Fruit fly (Drosophila melanogaster): Measurements from ENCODE around the gene Smg5.

The Smg5 gene

DNA sequence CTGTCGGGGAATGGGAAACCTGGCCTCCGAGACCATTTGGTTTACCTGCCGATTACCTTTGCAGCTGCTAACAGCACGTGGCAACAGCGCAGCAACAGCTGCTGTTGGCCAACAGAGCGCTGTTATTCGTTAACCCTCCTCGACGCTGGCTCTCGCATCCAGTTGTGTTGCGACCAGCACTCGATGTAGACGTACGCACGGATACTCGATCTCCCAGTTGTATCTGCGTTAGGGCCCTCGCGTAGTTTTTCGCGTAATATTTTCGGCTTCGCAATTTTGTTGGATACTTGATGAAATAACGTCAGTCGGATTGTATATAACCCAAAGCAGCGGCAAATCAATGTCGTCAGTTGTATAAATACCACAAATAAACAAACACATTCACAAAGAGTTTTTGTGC, 25.7 kb downstream of the Smg5 start (continued):
- TF ChIP-seq vvl (GFP tag; IDR thresholded peaks at IDR 0.05): peak; percentile 63
- TF ChIP-seq CG1024 (GFP tag; IDR thresholded peaks at IDR 0.05): no peak
- no peak for TF ChIP-seq z (GFP tag; IDR thresholded peaks at IDR 0.05)
- peak; percentile 50 for TF ChIP-seq CG4707 (GFP tag; optimal IDR thresholded peaks at IDR 0.05)
- TF ChIP-seq gro (GFP tag; optimal IDR thresholded peaks at IDR 0.05): peak; percentile 74
- TF ChIP-seq vfl (GFP tag; optimal IDR thresholded peaks at IDR 0.05): peak; percentile 7
- no peak for TF ChIP-seq croc (GFP tag; conservative IDR thresholded peaks at IDR 0.05)
- peak; percentile 23 for TF ChIP-seq ftz-f1 (GFP tag; optimal IDR thresholded peaks at IDR 0.05)

DNA sequence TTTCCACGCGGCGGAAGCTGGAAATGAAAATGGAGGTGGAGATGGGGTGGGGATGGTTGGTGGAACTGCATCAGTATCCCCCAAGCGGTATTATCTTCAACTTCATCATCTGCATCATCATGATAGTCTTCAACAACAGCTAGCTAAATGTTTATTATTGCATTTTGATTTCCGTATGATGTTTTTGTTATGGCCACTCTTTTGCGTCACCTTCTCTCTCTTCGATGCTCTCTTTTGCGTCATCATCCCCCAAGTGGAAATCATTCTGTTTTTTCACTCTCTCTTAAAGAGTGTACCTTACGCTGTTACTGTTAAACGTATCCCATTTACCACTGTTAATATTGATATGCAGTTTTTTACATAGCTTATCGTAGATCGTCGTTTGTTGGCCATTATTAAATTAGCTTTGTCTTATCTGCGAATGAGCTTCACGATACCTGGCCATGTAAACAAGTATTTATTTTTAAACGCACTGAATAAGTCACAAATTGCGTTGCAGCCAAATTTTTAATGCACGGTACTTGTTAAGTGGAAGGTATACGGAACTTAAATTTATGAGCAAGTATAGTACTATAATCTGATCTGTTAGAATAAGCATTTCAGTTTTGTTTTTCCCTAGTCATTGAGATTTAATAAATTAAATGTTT, 26.4 kb downstream of the Smg5 start:
- no peak for TF ChIP-seq so (GFP tag; IDR thresholded peaks at IDR 0.05)
- 0 out of 2 replicates have a peak, but pooled peaks have one; percentile 15 for TF ChIP-seq bbx (GFP tag; IDR thresholded peaks at IDR 0.05; ENCODE audit: partially characterized antibody)
- 0 out of 4 replicates have a peak, but pooled peaks have one; percentile 59 for TF ChIP-seq chinmo (GFP tag; IDR thresholded peaks at IDR 0.05; ENCODE audit: partially characterized antibody)
- no peak for TF ChIP-seq Sin3A (optimal IDR thresholded peaks at IDR 0.05)
- no peak for TF ChIP-seq Sry-β (GFP tag; optimal IDR thresholded peaks at IDR 0.05)
- TF ChIP-seq CG3838 (GFP tag; optimal IDR thresholded peaks at IDR 0.05): no peak
- TF ChIP-seq org-1 (GFP tag; optimal IDR thresholded peaks at IDR 0.05): no peak
- TF ChIP-seq CG4360 (GFP tag; IDR thresholded peaks at IDR 0.05): no peak
- no peak for TF ChIP-seq CG1792 (GFP tag; optimal IDR thresholded peaks at IDR 0.05)
- no peak for TF ChIP-seq amos (GFP tag; IDR thresholded peaks at IDR 0.05; ENCODE audit: partially characterized antibody)
- TF ChIP-seq unpg (GFP tag; optimal IDR thresholded peaks at IDR 0.05): no peak
- TF ChIP-seq Dll (GFP tag; IDR thresholded peaks at IDR 0.05; ENCODE audit: partially characterized antibody): 0 out of 4 replicates have a peak, but pooled peaks have one; percentile 25
- no peak for TF ChIP-seq peb (GFP tag; IDR thresholded peaks at IDR 0.05)
- no peak for TF ChIP-seq CrebB (tag; optimal IDR thresholded peaks at IDR 0.05)
- no peak for TF ChIP-seq CG8388 (GFP tag; optimal IDR thresholded peaks at IDR 0.05)
- TF ChIP-seq CG17612 (GFP tag; IDR thresholded peaks at IDR 0.05): no peak
- TF ChIP-seq Camta (GFP tag; optimal IDR thresholded peaks at IDR 0.05): no peak
- TF ChIP-seq abd-A (tag; optimal IDR thresholded peaks at IDR 0.05): peak; percentile 9
- no peak for TF ChIP-seq nau (GFP tag; optimal IDR thresholded peaks at IDR 0.05)
- TF ChIP-seq CG1602 (GFP tag; optimal IDR thresholded peaks at IDR 0.05): no peak
- TF ChIP-seq CG12219 (GFP tag; optimal IDR thresholded peaks at IDR 0.05): no peak
- no peak for TF ChIP-seq CG30403 (GFP tag; optimal IDR thresholded peaks at IDR 0.05)
- peak; percentile 25 for TF ChIP-seq yki (optimal IDR thresholded peaks at IDR 0.05)
- TF ChIP-seq CG6689 (GFP tag; IDR thresholded peaks at IDR 0.05): peak; percentile 19; the same call in 1 of the 2 replicates
- peak; percentile 21 for TF ChIP-seq Vsx1 (GFP tag; optimal IDR thresholded peaks at IDR 0.05)
- no peak for TF ChIP-seq HLHmδ (GFP tag; optimal IDR thresholded peaks at IDR 0.05)
- TF ChIP-seq ttk (GFP tag; IDR thresholded peaks at IDR 0.05): 0 out of 2 replicates have a peak, but pooled peaks have one; percentile 16
- no peak for TF ChIP-seq pita (GFP tag; optimal IDR thresholded peaks at IDR 0.05)
- peak in 1 of 2 experiments; percentile 34 for TF ChIP-seq eve (GFP tag; optimal IDR thresholded peaks at IDR 0.05)
- no peak for TF ChIP-seq Optix (GFP tag; IDR thresholded peaks at IDR 0.05)
- TF ChIP-seq D (optimal IDR thresholded peaks at IDR 0.05): no peak
- no peak for TF ChIP-seq D (GFP tag; optimal IDR thresholded peaks at IDR 0.05)
- no peak for TF ChIP-seq CG5245 (GFP tag; optimal IDR thresholded peaks at IDR 0.05)
- TF ChIP-seq Ets65A (GFP tag): no peak
- no peak for TF ChIP-seq schlank (tag; optimal IDR thresholded peaks at IDR 0.05)
- TF ChIP-seq CG2199 (GFP tag; IDR thresholded peaks at IDR 0.05): no peak
- peak; percentile 87 to 90 for TF ChIP-seq Trl (optimal IDR thresholded peaks at IDR 0.05)
- no peak for TF ChIP-seq Trl (GFP tag; optimal IDR thresholded peaks at IDR 0.05)
- TF ChIP-seq Eip74EF (GFP tag; optimal IDR thresholded peaks at IDR 0.05): peak in 1 of 2 experiments; percentile 13
- TF ChIP-seq Doc2 (GFP tag; IDR thresholded peaks at IDR 0.05): no peak
- peak; percentile 35; the same call in 1 of the 2 replicates for TF ChIP-seq chm (GFP tag; IDR thresholded peaks at IDR 0.05)
- peak; percentile 95 for TF ChIP-seq CG3163 (GFP tag; optimal IDR thresholded peaks at IDR 0.05)
- no peak for TF ChIP-seq shn (GFP tag; optimal IDR thresholded peaks at IDR 0.05)

Data from whole organism, embryonic.